Fruit fly (Drosophila melanogaster): Measurements from ENCODE around the gene Rbp.

DNA sequence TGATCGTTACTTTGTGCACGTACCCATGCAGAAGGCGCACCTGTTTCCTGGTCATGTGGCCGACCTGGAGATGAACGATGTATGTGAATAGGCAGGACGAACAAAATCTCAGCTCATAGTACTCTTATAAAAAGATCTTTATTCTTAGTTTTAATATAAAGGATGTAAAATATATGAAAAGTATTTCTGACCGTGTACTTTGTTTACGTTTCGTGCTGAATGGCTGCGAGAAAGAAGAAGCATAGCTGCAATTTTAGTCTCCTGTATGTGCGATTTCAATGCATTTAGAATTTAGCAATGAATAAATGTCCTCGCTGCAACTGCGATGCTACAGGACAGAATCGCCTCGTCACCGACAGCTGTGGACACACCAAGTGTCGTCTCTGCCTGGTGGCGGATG is 26.6 kb upstream of the Rbp start, which contains the start of the genes CG42726 and CG42727:
- TF ChIP-seq CTCF (optimal IDR thresholded peaks at IDR 0.05): no peak
- TF ChIP-seq CG8478 (optimal IDR thresholded peaks at IDR 0.05): no peak
